Worm (Caenorhabditis elegans) whole organism, late embryonic: Measurements from ENCODE around the gene B0244.16.

ENCODE experiments used
- K02D7.2 ChIP-seq: sonication (generic microtip); optimal IDR thresholded peaks from 2 replicates; lab custom pipeline; 2017; ENCODE audit warnings: mild to moderate bottlenecking, missing genetic modification characterization, missing compliant biosample characterization
- K09A11.1 ChIP-seq: sonication (generic microtip); optimal IDR thresholded peaks from 2 replicates; lab custom pipeline; 2017; ENCODE audit warnings: antibody characterized with exemption, mild to moderate bottlenecking, missing genetic modification characterization, missing compliant biosample characterization; ENCODE audit not compliant: insufficient read depth
- T23F11.4 ChIP-seq: fragments of 200-800 bp; sonication (Bioruptor generic); optimal IDR thresholded peaks from 2 replicates; lab custom pipeline; 2018; ENCODE audit warnings: mild to moderate bottlenecking, missing genetic modification characterization, missing compliant biosample characterization
- ahr-1 ChIP-seq: sonication (generic microtip); optimal IDR thresholded peaks from 2 replicates; lab custom pipeline; 2016; ENCODE audit warnings: missing genetic modification characterization, missing compliant biosample characterization
- ceh-14 ChIP-seq: sonication (generic microtip); optimal IDR thresholded peaks from 2 replicates; lab custom pipeline; 2016; ENCODE audit warnings: missing genotype, missing genetic modification characterization, missing compliant biosample characterization
- ceh-18 ChIP-seq: sonication (generic microtip); optimal IDR thresholded peaks from 2 replicates; lab custom pipeline; 2016; ENCODE audit warnings: missing genetic modification characterization, missing compliant biosample characterization
- ceh-22 ChIP-seq: sonication (generic microtip); optimal IDR thresholded peaks from 2 replicates; lab custom pipeline; 2017; ENCODE audit warnings: missing biosample characterization, missing genetic modification characterization
- ceh-31 ChIP-seq: sonication (generic microtip); optimal IDR thresholded peaks from 2 replicates; lab custom pipeline; 2016; ENCODE audit warnings: missing genetic modification characterization, missing compliant biosample characterization
- ceh-48 ChIP-seq: sonication (generic microtip); optimal IDR thresholded peaks from 2 replicates; lab custom pipeline; 2016; ENCODE audit warnings: missing genetic modification characterization, inconsistent platforms, missing compliant biosample characterization
- ceh-9 ChIP-seq: sonication (generic microtip); optimal IDR thresholded peaks from 2 replicates; lab custom pipeline; 2016; ENCODE audit warnings: mild to moderate bottlenecking, missing genetic modification characterization, inconsistent platforms, missing compliant biosample characterization
- elt-4 ChIP-seq: sonication (generic microtip); optimal IDR thresholded peaks from 2 replicates; lab custom pipeline; 2016; ENCODE audit warnings: missing genetic modification characterization, missing compliant biosample characterization
- ets-4 ChIP-seq: sonication (generic microtip); optimal IDR thresholded peaks from 2 replicates; lab custom pipeline; 2016; ENCODE audit warnings: missing genetic modification characterization, missing compliant biosample characterization
- eyg-1 ChIP-seq: sonication (generic microtip); optimal IDR thresholded peaks from 2 replicates; lab custom pipeline; 2016; ENCODE audit warnings: missing genotype, missing genetic modification characterization, missing compliant biosample characterization
- fkh-10 ChIP-seq: fragments of 150-350 bp; optimal IDR thresholded peaks from 2 replicates; lab custom pipeline; 2014; ENCODE audit warnings: missing biosample characterization, missing genetic modification reagents, missing genetic modification characterization
- fkh-6 ChIP-seq: sonication (generic microtip); optimal IDR thresholded peaks from 2 replicates; lab custom pipeline; 2016; ENCODE audit warnings: missing genetic modification characterization, missing compliant biosample characterization
- gmeb-2 ChIP-seq: sonication (generic microtip); optimal IDR thresholded peaks from 2 replicates; lab custom pipeline; 2016; ENCODE audit warnings: missing genetic modification characterization, inconsistent platforms, missing compliant biosample characterization
- hlh-13 ChIP-seq: fragments of 200-800 bp; sonication (Bioruptor generic); optimal IDR thresholded peaks from 2 replicates; lab custom pipeline; 2018; ENCODE audit warnings: mild to moderate bottlenecking, missing genetic modification characterization, missing compliant biosample characterization
- hlh-30 ChIP-seq: sonication (generic microtip); optimal IDR thresholded peaks from 2 replicates; lab custom pipeline; 2017; ENCODE audit warnings: antibody characterized with exemption, missing genetic modification characterization, missing compliant biosample characterization; ENCODE audit not compliant: insufficient read depth
- hlh-6 ChIP-seq: sonication (generic microtip); optimal IDR thresholded peaks from 2 replicates; lab custom pipeline; 2016; ENCODE audit warnings: missing genotype, missing genetic modification characterization, missing compliant biosample characterization
- hlh-8 ChIP-seq: sonication (generic microtip); optimal IDR thresholded peaks from 2 replicates; lab custom pipeline; 2016; ENCODE audit warnings: missing genotype, missing genetic modification characterization, missing compliant biosample characterization
- lin-11 ChIP-seq: fragments of 200-800 bp; sonication (Bioruptor generic); optimal IDR thresholded peaks from 2 replicates; lab custom pipeline; 2018; ENCODE audit warnings: mild to moderate bottlenecking, missing genetic modification characterization, missing compliant biosample characterization
- madf-2 ChIP-seq: sonication (generic microtip); optimal IDR thresholded peaks from 2 replicates; lab custom pipeline; 2017; ENCODE audit warnings: missing genetic modification characterization, missing compliant biosample characterization
- mec-3 ChIP-seq: sonication (generic microtip); optimal IDR thresholded peaks from 2 replicates; lab custom pipeline; 2016; ENCODE audit warnings: borderline replicate concordance, missing genetic modification characterization, missing compliant biosample characterization
- nhr-11 ChIP-seq: fragments of 150-350 bp; optimal IDR thresholded peaks from 2 replicates; lab custom pipeline; 2014; ENCODE audit warnings: missing biosample characterization, missing genetic modification characterization
- npax-4 ChIP-seq: sonication (generic microtip); optimal IDR thresholded peaks from 2 replicates; lab custom pipeline; 2016; ENCODE audit warnings: missing genetic modification characterization, missing compliant biosample characterization
- odd-2 ChIP-seq: sonication (generic microtip); optimal IDR thresholded peaks from 2 replicates; lab custom pipeline; 2017; ENCODE audit warnings: antibody characterized with exemption, mild to moderate bottlenecking, missing genetic modification characterization, missing compliant biosample characterization
- pax-1 ChIP-seq: fragments of 150-350 bp; optimal IDR thresholded peaks from 2 replicates; lab custom pipeline; 2014; ENCODE audit warnings: missing biosample characterization, missing genetic modification characterization
- pha-2 ChIP-seq: sonication (generic microtip); optimal IDR thresholded peaks from 2 replicates; lab custom pipeline; 2017; ENCODE audit warnings: mild to moderate bottlenecking, missing genetic modification characterization, missing compliant biosample characterization
- pros-1 ChIP-seq: fragments of 150-350 bp; optimal IDR thresholded peaks from 2 replicates; lab custom pipeline; 2014; ENCODE audit warnings: missing biosample characterization, missing genetic modification reagents, missing genetic modification characterization
- rnt-1 ChIP-seq: sonication (generic microtip); optimal IDR thresholded peaks from 2 replicates; lab custom pipeline; 2016; ENCODE audit warnings: missing genetic modification characterization, missing compliant biosample characterization
- sdc-2 ChIP-seq: sonication (generic microtip); optimal IDR thresholded peaks from 2 replicates; lab custom pipeline; 2016; ENCODE audit warnings: missing genotype, missing genetic modification characterization, missing compliant biosample characterization
- ttx-3 ChIP-seq: sonication (generic microtip); optimal IDR thresholded peaks from 2 replicates; lab custom pipeline; 2016; ENCODE audit warnings: missing genetic modification reagents, missing genetic modification characterization, missing compliant biosample characterization
- unc-42 ChIP-seq: sonication (generic microtip); optimal IDR thresholded peaks from 2 replicates; lab custom pipeline; 2016; ENCODE audit warnings: missing genotype, missing genetic modification characterization, missing compliant biosample characterization
- unc-55 ChIP-seq: sonication (generic microtip); optimal IDR thresholded peaks from 2 replicates; lab custom pipeline; 2017; ENCODE audit warnings: missing biosample characterization, missing genetic modification reagents, missing genetic modification characterization
- zip-5 ChIP-seq: sonication (generic microtip); optimal IDR thresholded peaks from 2 replicates; lab custom pipeline; 2016; ENCODE audit warnings: missing genetic modification characterization, missing compliant biosample characterization
- ztf-16 ChIP-seq: sonication (generic microtip); optimal IDR thresholded peaks from 2 replicates; lab custom pipeline; 2017; ENCODE audit warnings: missing genetic modification characterization, missing compliant biosample characterization

Gene B0244.16

DNA sequence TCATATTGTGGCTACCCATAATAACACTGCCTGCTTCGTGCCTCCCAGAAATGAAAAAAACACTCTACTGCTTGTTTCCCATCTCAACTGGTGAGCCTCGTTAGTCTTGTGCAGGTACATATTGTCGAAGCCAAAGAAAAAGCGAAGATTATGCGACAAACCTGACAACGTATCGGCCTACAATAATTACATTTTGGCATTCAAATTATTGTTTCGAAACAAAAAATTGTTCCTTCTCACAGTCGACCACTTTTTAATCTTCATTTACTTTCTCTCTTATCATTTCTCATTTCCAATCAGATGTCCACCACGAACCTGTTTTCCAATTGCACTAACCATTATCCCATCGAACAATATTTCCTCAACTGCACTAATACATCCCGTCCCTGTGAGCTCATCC lies 2.3 kb downstream of the B0244.16 start, which contains the start of gene B0244.15:
Gene B0244.15 (plus strand): TSS at position 301 of the 400 bp plus-strand sequence.
- TF ChIP-seq K02D7.2 (tag; lab: Kevin White, UChicago) (no peak), ceh-22 (tag; lab: Kevin White, UChicago) (no peak), ttx-3 (tag; lab: Kevin White, UChicago) (no peak), npax-4 (no peak), unc-42 (tag; lab: Kevin White, UChicago) (no peak), fkh-6 (tag; lab: Kevin White, UChicago) (no peak), madf-2 (tag; lab: Kevin White, UChicago) (no peak), mec-3 (tag; lab: Kevin White, UChicago) (no peak), ceh-48 (tag; lab: Kevin White, UChicago) (no peak), pros-1 (tag; lab: Kevin White, UChicago) (no peak), nhr-11 (tag; lab: Kevin White, UChicago) (no peak), hlh-13 (GFP tag; lab: Kevin White, UChicago) (no peak), pax-1 (tag; lab: Kevin White, UChicago) (no peak), ceh-18 (tag; lab: Kevin White, UChicago) (no peak), lin-11 (tag; lab: Kevin White, UChicago) (no peak), rnt-1 (tag; lab: Kevin White, UChicago) (no peak)

DNA sequence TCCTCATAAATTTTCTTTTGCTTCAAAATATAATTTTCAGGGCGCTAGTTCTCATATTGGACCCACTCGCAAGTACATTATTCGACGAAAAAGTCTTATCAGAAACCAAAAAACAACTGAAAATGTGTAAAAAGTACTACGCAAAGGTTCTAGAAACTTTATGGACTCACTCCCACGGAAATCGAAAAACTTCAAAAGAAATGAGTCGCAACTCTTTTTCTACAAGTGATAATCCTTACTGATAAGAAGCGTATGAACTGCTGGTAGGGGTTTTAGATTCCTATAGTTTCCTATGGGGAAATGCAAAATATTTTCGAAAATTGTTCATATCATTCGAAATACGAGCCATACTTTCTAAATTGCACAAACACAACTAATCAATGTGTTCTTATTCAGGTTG lies 3.8 kb downstream of the B0244.16 start, which contains the start of gene B0244.5:
Gene B0244.5 (plus strand): TSS at position 301 of the 400 bp plus-strand sequence.
- TF ChIP-seq ztf-16 (no peak), unc-42 (tag; lab: Kevin White, UChicago) (no peak), ets-4 (tag; lab: Kevin White, UChicago) (no peak), sdc-2 (tag; lab: Kevin White, UChicago) (no peak), unc-55 (GFP tag; lab: Kevin White, UChicago) (no peak), mec-3 (tag; lab: Kevin White, UChicago) (no peak), hlh-8 (tag; lab: Kevin White, UChicago) (no peak), ceh-9 (tag; lab: Kevin White, UChicago) (no peak), fkh-10 (GFP tag; lab: Kevin White, UChicago) (no peak), gmeb-2 (tag; lab: Kevin White, UChicago) (no peak), T23F11.4 (GFP tag; lab: Kevin White, UChicago) (no peak), hlh-30 (no peak), K09A11.1 (no peak)

DNA sequence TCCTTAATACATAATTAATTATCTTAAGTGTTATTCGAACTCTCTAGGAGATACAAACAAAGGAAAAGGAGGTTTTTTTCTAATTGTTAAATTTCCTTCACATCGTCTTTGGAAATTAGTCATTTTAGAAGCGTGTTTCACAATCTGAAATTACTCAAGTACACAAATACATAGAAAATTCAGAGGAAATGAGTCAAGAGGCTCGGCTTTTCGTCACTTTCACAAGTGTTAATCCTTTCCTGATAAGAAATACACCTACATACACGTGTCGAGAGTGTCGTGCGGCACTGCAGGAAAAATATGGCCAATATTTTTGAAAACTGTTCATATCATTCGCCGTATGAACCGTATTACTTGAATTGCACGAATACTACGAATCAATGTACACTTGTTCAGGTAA lies 6.4 kb downstream of the B0244.16 start, which contains the start of gene B0244.4:
Gene B0244.4 (plus strand): TSS at position 301 of the 400 bp plus-strand sequence.
- no peak for TF ChIP-seq ets-4 (tag; lab: Kevin White, UChicago)
- no peak for TF ChIP-seq eyg-1
- TF ChIP-seq odd-2 (tag; lab: Kevin White, UChicago): no peak
- no peak for TF ChIP-seq lin-11 (tag; lab: Kevin White, UChicago)
- TF ChIP-seq zip-5: no peak
- TF ChIP-seq, all 69 proteins: peak for 0

DNA sequence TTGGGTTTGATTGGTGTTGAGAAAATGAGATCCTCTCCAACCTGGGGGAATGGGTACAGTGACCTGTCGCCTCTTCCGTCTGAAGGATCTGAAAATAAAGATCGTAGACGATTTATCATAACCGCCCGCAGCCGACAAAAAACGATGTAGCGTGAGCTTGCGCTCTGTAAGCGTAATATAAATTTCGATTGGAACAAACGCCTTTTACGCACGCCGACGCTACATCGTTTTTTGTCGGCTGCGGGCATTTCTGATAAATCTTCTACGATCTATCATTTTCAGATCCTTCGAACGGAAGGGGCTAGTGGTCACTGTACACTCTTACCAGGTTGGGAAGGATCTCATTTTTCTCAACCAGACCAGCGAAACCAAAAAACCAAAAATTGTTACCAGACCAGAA lies 7.6 kb downstream of the B0244.16 start:
- TF ChIP-seq pha-2 (tag; lab: Kevin White, UChicago) (no peak), unc-55 (GFP tag; lab: Kevin White, UChicago) (no peak), ceh-22 (tag; lab: Kevin White, UChicago) (no peak), ceh-31 (tag; lab: Kevin White, UChicago) (no peak), pros-1 (tag; lab: Kevin White, UChicago) (no peak), hlh-6 (no peak), ahr-1 (tag; lab: Kevin White, UChicago) (no peak), ceh-14 (tag; lab: Kevin White, UChicago) (no peak), elt-4 (no peak)
